Fruit fly (Drosophila melanogaster) Kc167 (cell line): ENCODE data around the gene CG6126.

Experiments
- insv ChIP-seq: fragments of >200 bp; optimal IDR thresholded peaks from 3 replicates; lab custom pipeline; 2018; ENCODE audit warnings: missing external identifiers
- psq ChIP-seq: fragments of >200 bp; optimal IDR thresholded peaks from 2 replicates; lab custom pipeline; 2017; ENCODE audit warnings: missing external identifiers
- ttk ChIP-seq: sonication (Bioruptor generic); optimal IDR thresholded peaks from 2 replicates; lab custom pipeline; 2017; ENCODE audit warnings: missing external identifiers

DNA sequence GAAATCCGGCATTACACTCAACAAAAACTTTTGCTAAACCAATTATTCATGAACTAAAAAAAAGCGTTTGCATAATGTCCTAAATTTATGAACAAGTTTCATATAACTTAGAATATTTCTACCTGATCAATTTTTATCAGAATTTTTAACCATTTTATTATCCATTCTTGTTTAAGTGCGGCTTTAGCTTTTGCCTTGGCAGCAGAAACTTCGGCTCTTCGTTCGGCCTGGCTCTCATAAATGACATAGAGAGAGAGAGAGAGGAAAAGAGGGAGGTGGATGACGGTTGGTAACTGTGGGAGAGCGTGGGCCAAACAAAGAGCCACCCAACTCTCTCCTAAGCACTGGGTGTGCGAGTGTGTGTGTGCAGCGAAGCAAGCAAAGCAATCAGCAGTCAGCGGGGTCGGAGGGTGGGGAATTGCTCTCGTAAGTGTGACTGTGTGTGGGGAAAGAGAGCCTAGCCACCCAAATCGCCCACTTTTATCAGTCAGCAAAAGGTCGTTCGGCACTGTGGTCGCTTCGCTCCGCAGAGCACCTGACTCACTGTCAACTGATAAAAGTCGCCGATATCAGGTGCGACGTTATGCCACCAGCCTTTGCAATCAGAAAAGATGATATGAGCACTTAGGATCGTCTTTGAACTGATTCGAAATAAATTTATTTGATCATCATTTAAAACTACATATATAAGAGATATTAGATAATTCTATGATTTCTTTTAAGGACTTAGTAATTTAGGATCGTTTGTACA, 21.7 kb upstream of the CG6126 start:
- no peak for TF ChIP-seq insv (lab: Kevin White, UChicago)
- TF ChIP-seq psq (lab: Kevin White, UChicago) = no peak
- no peak for TF ChIP-seq ttk (lab: Kevin White, UChicago)
